Worm (Caenorhabditis elegans): Measurements from ENCODE around the gene cyp-29A2.

Gene cyp-29A2

ce11 chrV:11228653-11229173 is 11.3 kb downstream of the cyp-29A2 start, which contains the start of gene pqn-70 (continued):
- TF ChIP-seq F37D6.2 (tag; optimal IDR thresholded peaks at IDR 0.05) (peak; percentile 49), nhr-10 (tag; optimal IDR thresholded peaks at IDR 0.05) (no peak), ama-1 (optimal IDR thresholded peaks at IDR 0.05) (peak; percentile 74), fos-1 (tag; optimal IDR thresholded peaks at IDR 0.05) (no peak), mxl-2 (GFP tag; conservative IDR thresholded peaks at IDR 0.05) (no peak), ceh-62 (tag; optimal IDR thresholded peaks at IDR 0.05) (no peak), aly-2 (tag; optimal IDR thresholded peaks at IDR 0.05) (no peak), cey-2 (tag; optimal IDR thresholded peaks at IDR 0.05; ENCODE audit: borderline replicate concordance, insufficient read depth) (no peak), lin-15B (tag; optimal IDR thresholded peaks at IDR 0.05) (no peak), nhr-25 (tag; optimal IDR thresholded peaks at IDR 0.05; ENCODE audit: borderline replicate concordance, insufficient read depth) (peak; percentile 54), set-16 (GFP tag; IDR thresholded peaks at IDR 0.05) (no peak), daf-19 (GFP tag; conservative IDR thresholded peaks at IDR 0.05) (no peak), attf-4 (tag; optimal IDR thresholded peaks at IDR 0.05) (no peak), daf-16 (GFP tag; optimal IDR thresholded peaks at IDR 0.05) (no peak), daf-16 (tag; optimal IDR thresholded peaks at IDR 0.05) (peak; percentile 3), nhr-6 (tag; optimal IDR thresholded peaks at IDR 0.05) (peak; percentile 76), hlh-11 (tag; optimal IDR thresholded peaks at IDR 0.05) (peak; percentile 92), lin-29 (GFP tag; IDR thresholded peaks at IDR 0.05) (no peak), ctbp-1 (GFP tag; IDR thresholded peaks at IDR 0.05) (peak; percentile 59; the same call in 1 of the 2 replicates), skn-1 (tag; optimal IDR thresholded peaks at IDR 0.05) (no peak), F10B5.3 (tag; optimal IDR thresholded peaks at IDR 0.05) (no peak), unc-62 (GFP tag; optimal IDR thresholded peaks at IDR 0.05 in 1 of 2) (peak in 1 of 2 experiments; percentile 2), unc-62 (tag; optimal IDR thresholded peaks at IDR 0.05) (no peak), ceh-44 (GFP tag; IDR thresholded peaks at IDR 0.05) (peak; percentile 65; the same call in 1 of the 2 replicates), mep-1 (tag; optimal IDR thresholded peaks at IDR 0.05) (peak; percentile 92), ZK546.5 (tag; optimal IDR thresholded peaks at IDR 0.05) (no peak), zag-1 (tag; optimal IDR thresholded peaks at IDR 0.05) (no peak), nhr-77 (tag; optimal IDR thresholded peaks at IDR 0.05) (peak; percentile 59), spr-3 (GFP tag; optimal IDR thresholded peaks at IDR 0.05) (no peak), dmd-9 (GFP tag; IDR thresholded peaks at IDR 0.05) (no peak), fkh-10 (GFP tag; optimal IDR thresholded peaks at IDR 0.05) (peak; percentile 72), jun-1 (tag; optimal IDR thresholded peaks at IDR 0.05) (peak; percentile 11), nhr-102 (tag; optimal IDR thresholded peaks at IDR 0.05) (peak; percentile 37), ZK337.2 (GFP tag; IDR thresholded peaks at IDR 0.05) (no peak), dpl-1 (GFP tag; optimal IDR thresholded peaks at IDR 0.05) (peak; percentile 76), nhr-111 (GFP tag; optimal IDR thresholded peaks at IDR 0.05) (no peak), madf-5 (GFP tag; IDR thresholded peaks at IDR 0.05) (no peak), ztf-11 (tag; optimal IDR thresholded peaks at IDR 0.05) (no peak), lir-3 (tag; optimal IDR thresholded peaks at IDR 0.05) (no peak), ceh-82 (tag; optimal IDR thresholded peaks at IDR 0.05) (no peak), snpc-1.2 (GFP tag; IDR thresholded peaks at IDR 0.05) (no peak), lin-39 (tag; optimal IDR thresholded peaks at IDR 0.05) (no peak), pqm-1 (tag; optimal IDR thresholded peaks at IDR 0.05) (no peak), snpc-4 (tag; optimal IDR thresholded peaks at IDR 0.05) (no peak), daf-8 (GFP tag; IDR thresholded peaks at IDR 0.05) (no peak), lim-7 (GFP tag; IDR thresholded peaks at IDR 0.05) (no peak), spr-1 (tag; optimal IDR thresholded peaks at IDR 0.05) (peak; percentile 59), mxl-3 (GFP tag; optimal IDR thresholded peaks at IDR 0.05) (peak; percentile 1), mdt-29 (GFP tag; IDR thresholded peaks at IDR 0.05) (no peak), lin-1 (GFP tag; IDR thresholded peaks at IDR 0.05) (no peak), saeg-2 (GFP tag; IDR thresholded peaks at IDR 0.05) (no peak), nhr-237 (tag; optimal IDR thresholded peaks at IDR 0.05) (no peak), tag-97 (GFP tag; IDR thresholded peaks at IDR 0.05) (no peak)
